Worm (Caenorhabditis elegans): ENCODE measurements around the gene F53F4.7.

DNA sequence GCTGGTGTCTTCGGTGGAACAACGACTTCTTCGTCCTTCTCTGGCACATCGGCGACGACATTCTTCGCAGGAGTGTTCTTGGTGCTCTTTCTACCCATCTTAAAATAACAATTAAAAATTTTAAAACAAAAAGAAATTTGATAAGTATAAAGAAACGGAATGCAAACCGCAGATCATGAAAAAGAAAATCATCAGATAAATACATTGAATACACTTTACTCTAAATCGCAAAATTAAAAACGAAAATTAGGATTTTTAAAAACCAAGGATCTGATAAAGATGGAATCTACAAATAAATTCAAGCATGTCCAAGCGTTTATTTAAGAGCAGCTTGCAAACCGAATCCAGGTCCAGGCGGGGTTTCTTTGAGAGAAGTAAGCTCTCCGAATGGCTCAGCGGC lies 10.7 kb upstream of the F53F4.7 start, which contains the start of gene F53F4.11:
- TF ChIP-seq nhr-77 (tag; optimal IDR thresholded peaks at IDR 0.05) (no peak), ces-1 (GFP tag; optimal IDR thresholded peaks at IDR 0.05) (no peak), egl-43 (GFP tag; IDR thresholded peaks at IDR 0.05) (no peak), nhr-76 (tag; optimal IDR thresholded peaks at IDR 0.05) (no peak), unc-62 (GFP tag; optimal IDR thresholded peaks at IDR 0.05 in 1 of 2) (no peak), unc-62 (tag; optimal IDR thresholded peaks at IDR 0.05) (no peak), lin-39 (tag; optimal IDR thresholded peaks at IDR 0.05) (no peak), lin-13 (GFP tag; optimal IDR thresholded peaks at IDR 0.05) (no peak), nhr-237 (tag; optimal IDR thresholded peaks at IDR 0.05) (no peak)

All from whole organism, L4 larva.